Worm (Caenorhabditis elegans) whole organism, late embryonic: ENCODE results near the gene D1086.1.

Source experiments
- C08G9.2 ChIP-seq: sonication (generic microtip); optimal IDR thresholded peaks from 2 replicates; lab custom pipeline; 2016; ENCODE audit warnings: mild to moderate bottlenecking, missing genetic modification characterization, moderate library complexity, missing compliant biosample characterization
- F13H6.1 ChIP-seq: sonication (generic microtip); optimal IDR thresholded peaks from 2 replicates; lab custom pipeline; 2016; ENCODE audit warnings: missing genetic modification characterization, missing compliant biosample characterization
- K02D7.2 ChIP-seq: sonication (generic microtip); optimal IDR thresholded peaks from 2 replicates; lab custom pipeline; 2017; ENCODE audit warnings: mild to moderate bottlenecking, missing genetic modification characterization, missing compliant biosample characterization
- T23F11.4 ChIP-seq: fragments of 200-800 bp; sonication (Bioruptor generic); optimal IDR thresholded peaks from 2 replicates; lab custom pipeline; 2018; ENCODE audit warnings: mild to moderate bottlenecking, missing genetic modification characterization, missing compliant biosample characterization
- ceh-19 ChIP-seq: fragments of 200-800 bp; sonication (Bioruptor generic); optimal IDR thresholded peaks from 2 replicates; lab custom pipeline; 2018; ENCODE audit warnings: mild to moderate bottlenecking, missing genetic modification characterization, missing compliant biosample characterization
- ceh-22 ChIP-seq: sonication (generic microtip); optimal IDR thresholded peaks from 2 replicates; lab custom pipeline; 2017; ENCODE audit warnings: missing biosample characterization, missing genetic modification characterization
- ceh-30 ChIP-seq: fragments of 150-350 bp; optimal IDR thresholded peaks from 2 replicates; lab custom pipeline; 2014; ENCODE audit warnings: missing biosample characterization, missing genetic modification characterization
- ceh-34 ChIP-seq: sonication (generic microtip); optimal IDR thresholded peaks from 2 replicates; lab custom pipeline; 2016; ENCODE audit warnings: mild to moderate bottlenecking, missing genetic modification characterization, missing compliant biosample characterization
- ceh-48 ChIP-seq: sonication (generic microtip); optimal IDR thresholded peaks from 2 replicates; lab custom pipeline; 2016; ENCODE audit warnings: missing genetic modification characterization, inconsistent platforms, missing compliant biosample characterization
- elt-2 ChIP-seq: sonication (generic microtip); optimal IDR thresholded peaks from 2 replicates; lab custom pipeline; 2016; ENCODE audit warnings: missing genetic modification reagents, missing genetic modification characterization, missing compliant biosample characterization
- ets-4 ChIP-seq: sonication (generic microtip); optimal IDR thresholded peaks from 2 replicates; lab custom pipeline; 2016; ENCODE audit warnings: missing genetic modification characterization, missing compliant biosample characterization
- fkh-10 ChIP-seq: fragments of 150-350 bp; optimal IDR thresholded peaks from 2 replicates; lab custom pipeline; 2014; ENCODE audit warnings: missing biosample characterization, missing genetic modification reagents, missing genetic modification characterization
- hlh-13 ChIP-seq: fragments of 200-800 bp; sonication (Bioruptor generic); optimal IDR thresholded peaks from 2 replicates; lab custom pipeline; 2018; ENCODE audit warnings: mild to moderate bottlenecking, missing genetic modification characterization, missing compliant biosample characterization
- hlh-30 ChIP-seq: sonication (generic microtip); optimal IDR thresholded peaks from 2 replicates; lab custom pipeline; 2017; ENCODE audit warnings: antibody characterized with exemption, missing genetic modification characterization, missing compliant biosample characterization; ENCODE audit not compliant: insufficient read depth
- hlh-6 ChIP-seq: sonication (generic microtip); optimal IDR thresholded peaks from 2 replicates; lab custom pipeline; 2016; ENCODE audit warnings: missing genotype, missing genetic modification characterization, missing compliant biosample characterization
- hlh-8 ChIP-seq: sonication (generic microtip); optimal IDR thresholded peaks from 2 replicates; lab custom pipeline; 2016; ENCODE audit warnings: missing genotype, missing genetic modification characterization, missing compliant biosample characterization
- mec-3 ChIP-seq: sonication (generic microtip); optimal IDR thresholded peaks from 2 replicates; lab custom pipeline; 2016; ENCODE audit warnings: borderline replicate concordance, missing genetic modification characterization, missing compliant biosample characterization
- nfya-1 ChIP-seq: sonication (generic microtip); optimal IDR thresholded peaks from 2 replicates; lab custom pipeline; 2017; ENCODE audit warnings: missing genetic modification characterization, mild to moderate bottlenecking, missing compliant biosample characterization, antibody characterized with exemption, moderate library complexity
- npax-4 ChIP-seq: sonication (generic microtip); optimal IDR thresholded peaks from 2 replicates; lab custom pipeline; 2016; ENCODE audit warnings: missing genetic modification characterization, missing compliant biosample characterization
- pag-3 ChIP-seq: sonication (generic microtip); optimal IDR thresholded peaks from 2 replicates; lab custom pipeline; 2016; ENCODE audit warnings: missing compliant biosample characterization, missing genetic modification characterization, borderline replicate concordance
- pat-9 ChIP-seq: fragments of 200-800 bp; sonication (Bioruptor generic); optimal IDR thresholded peaks from 2 replicates; lab custom pipeline; 2018; ENCODE audit warnings: mild to moderate bottlenecking, missing genetic modification characterization, moderate library complexity, missing compliant biosample characterization
- pha-2 ChIP-seq: sonication (generic microtip); optimal IDR thresholded peaks from 2 replicates; lab custom pipeline; 2017; ENCODE audit warnings: mild to moderate bottlenecking, missing genetic modification characterization, missing compliant biosample characterization
- pqm-1 ChIP-seq: sonication (generic microtip); optimal IDR thresholded peaks from 2 replicates; lab custom pipeline; 2016; ENCODE audit warnings: missing genetic modification characterization, missing compliant biosample characterization
- ref-2 ChIP-seq: sonication (generic microtip); optimal IDR thresholded peaks from 2 replicates; lab custom pipeline; 2016; ENCODE audit warnings: missing genetic modification characterization, missing compliant biosample characterization
- rnt-1 ChIP-seq: sonication (generic microtip); optimal IDR thresholded peaks from 2 replicates; lab custom pipeline; 2016; ENCODE audit warnings: missing genetic modification characterization, missing compliant biosample characterization
- sdc-2 ChIP-seq: sonication (generic microtip); optimal IDR thresholded peaks from 2 replicates; lab custom pipeline; 2016; ENCODE audit warnings: missing genotype, missing genetic modification characterization, missing compliant biosample characterization
- sox-4 ChIP-seq: sonication (generic microtip); optimal IDR thresholded peaks from 2 replicates; lab custom pipeline; 2017; ENCODE audit warnings: mild to moderate bottlenecking, missing genetic modification characterization, inconsistent platforms, missing compliant biosample characterization
- tbx-2 ChIP-seq: sonication (generic microtip); optimal IDR thresholded peaks from 2 replicates; lab custom pipeline; 2016; ENCODE audit warnings: missing genetic modification characterization, missing compliant biosample characterization
- ttx-3 ChIP-seq: sonication (generic microtip); optimal IDR thresholded peaks from 2 replicates; lab custom pipeline; 2016; ENCODE audit warnings: missing genetic modification reagents, missing genetic modification characterization, missing compliant biosample characterization
- unc-3 ChIP-seq, 2 experiments: fragments of 200-800 bp in 1 of 2; sonication (Bioruptor generic) in 1 of 2; sonication (generic microtip) in 1 of 2; conservative IDR thresholded peaks in 1 of 2; optimal IDR thresholded peaks in 1 of 2; 2 replicates each; pipeline versions ENCODE4 v1.3.6 to Lab custom; 2016 to 2022; ENCODE audit warnings: missing compliant biosample characterization in 2 of 2, missing genetic modification characterization in 2 of 2, missing genetic modification reagents in 1 of 2
- unc-42 ChIP-seq: sonication (generic microtip); optimal IDR thresholded peaks from 2 replicates; lab custom pipeline; 2016; ENCODE audit warnings: missing genotype, missing genetic modification characterization, missing compliant biosample characterization
- unc-55 ChIP-seq: sonication (generic microtip); optimal IDR thresholded peaks from 2 replicates; lab custom pipeline; 2017; ENCODE audit warnings: missing biosample characterization, missing genetic modification reagents, missing genetic modification characterization
- zip-5 ChIP-seq: sonication (generic microtip); optimal IDR thresholded peaks from 2 replicates; lab custom pipeline; 2016; ENCODE audit warnings: missing genetic modification characterization, missing compliant biosample characterization

The D1086.1 gene

DNA sequence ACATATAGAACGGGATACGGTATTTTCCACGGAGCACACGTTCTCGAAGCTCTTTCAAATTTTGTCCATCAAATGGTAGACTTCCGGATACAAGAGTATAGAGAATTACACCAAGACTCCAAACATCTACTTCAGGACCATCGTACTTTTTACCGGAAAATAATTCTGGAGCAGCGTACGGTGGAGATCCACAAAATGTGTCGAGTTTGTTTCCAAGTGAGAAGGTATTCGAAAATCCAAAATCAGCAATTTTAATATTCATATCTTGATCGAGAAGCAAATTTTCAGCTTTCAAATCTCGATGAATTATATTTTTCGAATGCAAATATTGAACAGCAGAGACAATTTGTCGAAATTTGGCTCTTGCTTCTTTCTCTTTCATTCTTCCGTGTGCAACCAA, 24.5 kb downstream of the D1086.1 start:
- TF ChIP-seq ceh-34 (tag; lab: Kevin White, UChicago): no peak
- no peak for TF ChIP-seq ceh-19 (GFP tag; lab: Kevin White, UChicago)
- TF ChIP-seq F13H6.1: no peak
- TF ChIP-seq hlh-13 (GFP tag; lab: Kevin White, UChicago): no peak
- TF ChIP-seq, all 69 proteins: peak for 0

DNA sequence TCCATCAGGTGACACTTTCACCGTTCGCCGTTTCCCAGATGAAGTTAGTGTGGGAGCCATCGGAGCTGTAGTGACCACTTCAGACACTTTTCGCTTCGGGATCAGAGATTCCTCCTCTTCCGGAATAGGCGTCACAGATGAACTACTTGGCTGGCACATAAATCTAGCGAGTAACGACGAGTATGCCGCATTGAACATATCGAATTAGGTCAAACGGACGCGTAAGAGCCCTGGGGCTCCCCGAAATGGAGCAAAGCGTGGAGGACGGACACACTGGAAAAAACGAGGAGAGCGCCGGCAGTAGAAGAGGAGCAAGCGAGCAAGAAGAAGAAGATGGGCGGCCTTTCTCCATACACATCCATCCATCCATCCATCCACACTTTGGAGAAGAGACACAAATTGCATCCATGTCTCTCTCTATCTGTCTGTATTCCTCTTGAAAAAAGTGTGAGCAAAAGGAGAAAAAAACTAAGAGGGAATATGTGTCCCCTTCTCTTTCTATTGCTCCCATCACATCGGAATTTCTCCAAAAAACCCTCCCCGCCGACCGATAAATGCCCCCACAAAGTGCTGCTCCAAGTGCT, 27.8 kb downstream of the D1086.1 start:
- TF ChIP-seq sox-4 (tag; lab: Kevin White, UChicago) (no peak), tbx-2 (tag; lab: Kevin White, UChicago) (no peak), unc-42 (tag; lab: Kevin White, UChicago) (peak; percentile 77), hlh-30 (tag; lab: Kevin White, UChicago) (no peak), hlh-6 (tag; lab: Kevin White, UChicago) (peak; percentile 9)

DNA sequence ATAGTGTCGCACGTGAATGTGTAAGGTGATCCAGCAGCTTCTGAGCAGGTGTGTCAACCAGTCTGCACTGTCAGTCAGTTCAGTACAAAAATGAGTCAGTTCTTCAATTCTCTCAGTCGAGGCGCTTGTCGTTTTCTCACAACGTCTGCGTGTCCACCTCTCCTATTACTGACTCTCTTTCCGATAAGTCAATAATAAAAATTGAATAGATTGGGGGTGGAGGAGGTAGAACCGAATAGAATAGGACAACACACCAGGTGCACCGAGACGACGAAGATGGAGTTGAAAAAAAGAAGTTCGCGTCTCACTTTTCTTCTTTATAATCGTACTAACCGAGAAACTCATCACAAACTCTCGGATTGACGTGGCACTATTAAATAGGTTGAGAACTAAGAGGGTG, 29.2 kb downstream of the D1086.1 start:
- TF ChIP-seq unc-42 (tag; lab: Kevin White, UChicago) (peak; percentile 69), pat-9 (tag; lab: Kevin White, UChicago) (no peak)

DNA sequence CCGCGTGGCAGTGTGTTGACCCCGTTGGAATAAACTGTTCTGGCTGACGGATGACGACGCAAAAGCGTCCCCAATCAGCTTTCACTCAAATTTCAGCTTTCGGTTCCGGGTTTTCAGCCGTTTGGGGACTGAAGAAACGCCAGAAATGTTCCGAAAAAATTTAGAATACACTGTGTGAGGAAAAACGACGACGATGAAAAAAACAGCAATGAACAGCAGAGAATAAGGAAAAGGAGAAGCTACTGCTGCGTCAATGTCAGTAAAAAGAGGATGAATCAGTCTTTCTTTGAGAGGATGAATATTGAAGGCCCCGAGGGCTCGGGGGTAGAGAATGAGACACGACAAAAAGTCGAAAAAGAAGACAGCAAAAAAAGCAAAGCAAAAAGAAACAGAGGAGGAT, 30.2 kb downstream of the D1086.1 start:
- no peak for TF ChIP-seq unc-55

DNA sequence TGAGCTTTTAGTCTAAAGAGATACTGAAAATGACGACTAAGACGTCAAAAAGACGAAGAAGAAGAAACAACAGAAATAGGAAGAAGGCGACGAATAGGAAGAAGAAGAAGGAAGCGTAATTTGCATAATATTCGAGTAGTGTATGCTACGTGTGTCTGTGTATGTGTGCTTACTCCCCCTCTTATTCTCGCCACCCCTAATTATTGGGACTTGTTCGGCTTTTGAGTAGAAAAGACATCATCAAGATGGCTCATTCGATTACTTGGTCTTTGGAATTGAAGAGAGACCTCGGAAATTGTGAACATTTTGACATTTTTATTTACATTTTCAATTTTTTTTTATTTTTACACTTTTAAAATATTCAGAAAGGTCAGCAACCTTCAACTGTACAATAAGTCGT, 31.6 kb downstream of the D1086.1 start:
- TF ChIP-seq pag-3 (tag; lab: Kevin White, UChicago): no peak
- no peak for TF ChIP-seq ets-4 (tag; lab: Kevin White, UChicago)
- peak; percentile 72 for TF ChIP-seq unc-42 (tag; lab: Kevin White, UChicago)
- TF ChIP-seq unc-3 (GFP tag; conservative IDR thresholded peaks at IDR 0.05; lab: Robert Waterston, UW): no peak
- TF ChIP-seq unc-3 (tag; optimal IDR thresholded peaks at IDR 0.05; lab: Kevin White, UChicago): no peak
- no peak for TF ChIP-seq pha-2 (tag; lab: Kevin White, UChicago)
- peak; percentile 11 for TF ChIP-seq ttx-3 (tag; lab: Kevin White, UChicago)
- TF ChIP-seq pqm-1 (tag; lab: Kevin White, UChicago): no peak
- no peak for TF ChIP-seq tbx-2 (tag; lab: Kevin White, UChicago)
- TF ChIP-seq sdc-2: no peak
- TF ChIP-seq, all 69 proteins: peak for 2

DNA sequence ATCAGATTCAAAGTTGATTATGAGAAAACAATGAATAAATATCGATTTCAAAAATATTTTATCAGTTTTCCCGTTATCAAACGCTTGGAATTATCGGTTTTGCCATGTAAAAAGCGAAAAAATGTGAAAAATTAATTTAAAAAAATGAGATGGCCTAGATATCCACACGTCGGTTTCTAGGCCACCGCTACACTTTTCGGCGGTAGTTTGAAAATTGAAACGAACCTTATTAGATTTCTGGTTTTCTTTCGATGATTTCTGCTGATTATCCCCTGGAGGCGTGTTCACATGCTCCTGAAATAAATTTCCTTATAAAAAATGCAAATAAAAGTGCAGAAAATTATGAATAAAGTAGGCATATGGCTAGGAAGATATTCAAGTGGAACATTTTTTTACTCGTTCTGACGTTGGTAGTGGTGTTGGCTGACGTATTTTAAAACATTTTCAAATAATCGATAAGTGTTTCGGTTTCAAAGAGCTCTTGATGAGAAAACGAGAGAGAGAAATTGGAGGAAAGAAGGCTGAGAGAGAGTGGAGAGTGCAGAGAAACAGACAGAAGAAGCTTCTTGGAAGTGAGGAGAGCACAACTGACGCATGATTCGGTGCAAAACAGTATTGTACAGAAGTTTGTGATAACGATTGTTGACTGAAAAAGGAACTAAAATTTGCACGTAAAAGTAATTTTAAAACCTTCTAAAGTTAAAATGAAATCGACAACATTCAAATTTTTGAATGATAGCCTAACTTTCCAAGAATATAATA, 34.5 kb downstream of the D1086.1 start:
- TF ChIP-seq tbx-2 (tag; lab: Kevin White, UChicago) (peak; percentile 10), ceh-22 (tag; lab: Kevin White, UChicago) (no peak), ceh-30 (tag; lab: Kevin White, UChicago) (no peak), K02D7.2 (no peak), unc-55 (no peak), pat-9 (tag; lab: Kevin White, UChicago) (no peak), ref-2 (tag; lab: Kevin White, UChicago) (no peak), hlh-8 (tag; lab: Kevin White, UChicago) (no peak), zip-5 (tag; lab: Kevin White, UChicago) (peak; percentile 2), elt-2 (tag; lab: Kevin White, UChicago) (no peak), npax-4 (tag; lab: Kevin White, UChicago) (no peak), fkh-10 (GFP tag; lab: Kevin White, UChicago) (no peak), ttx-3 (tag; lab: Kevin White, UChicago) (no peak), mec-3 (tag; lab: Kevin White, UChicago) (no peak), unc-3 (GFP tag; conservative IDR thresholded peaks at IDR 0.05; lab: Robert Waterston, UW) (no peak), unc-3 (tag; optimal IDR thresholded peaks at IDR 0.05; lab: Kevin White, UChicago) (no peak), rnt-1 (tag; lab: Kevin White, UChicago) (no peak), nfya-1 (tag; lab: Kevin White, UChicago) (peak; percentile 4), C08G9.2 (tag; lab: Kevin White, UChicago) (peak; percentile 16), T23F11.4 (no peak), ceh-48 (peak; percentile 38)
